Worm (Caenorhabditis elegans): ENCODE data around the gene cyb-1.

cyb-1 gene

ce11 chrIV:10701866-10702458 lies 33.1 kb upstream of the cyb-1 start:
- TF ChIP-seq efl-1 (optimal IDR thresholded peaks at IDR 0.05) = no peak
- TF ChIP-seq efl-1 (GFP tag; optimal IDR thresholded peaks at IDR 0.05 in 1 of 2) = peak in 1 of 2 experiments; percentile 51
- TF ChIP-seq tbx-2 (tag; optimal IDR thresholded peaks at IDR 0.05) = peak; percentile 36
- TF ChIP-seq snu-23 (GFP tag; optimal IDR thresholded peaks at IDR 0.05) = peak; percentile 37
- no peak for TF ChIP-seq rnt-1 (tag; optimal IDR thresholded peaks at IDR 0.05)
- TF ChIP-seq elt-3 (tag; optimal IDR thresholded peaks at IDR 0.05) = peak in 2 of 6 experiments; percentile 45 to 78
- peak; percentile 21 for TF ChIP-seq nhr-90 (tag; optimal IDR thresholded peaks at IDR 0.05; ENCODE audit: poor library complexity)
- TF ChIP-seq nhr-12 (tag; optimal IDR thresholded peaks at IDR 0.05) = no peak
- peak; percentile 88 for TF ChIP-seq nhr-85 (tag)
- TF ChIP-seq unc-130 (tag; optimal IDR thresholded peaks at IDR 0.05) = no peak
- TF ChIP-seq lin-35 (GFP tag; optimal IDR thresholded peaks at IDR 0.05) = peak in 1 of 2 experiments; percentile 53
- peak; percentile 61 for TF ChIP-seq blmp-1 (tag; optimal IDR thresholded peaks at IDR 0.05)
- TF ChIP-seq snpc-4 (tag; optimal IDR thresholded peaks at IDR 0.05) = no peak
- peak in 1 of 2 experiments; percentile 67 for TF ChIP-seq lsy-2 (tag; optimal IDR thresholded peaks at IDR 0.05)
- no peak for TF ChIP-seq zag-1 (tag; optimal IDR thresholded peaks at IDR 0.05)
- TF ChIP-seq nhr-20 (tag; optimal IDR thresholded peaks at IDR 0.05) = peak; percentile 58
- TF ChIP-seq fkh-10 (GFP tag; optimal IDR thresholded peaks at IDR 0.05) = no peak
- no peak for TF ChIP-seq grh-1 (GFP tag; IDR thresholded peaks at IDR 0.05)
- TF ChIP-seq pqm-1 (tag; optimal IDR thresholded peaks at IDR 0.05) = no peak
- TF ChIP-seq elt-2 (tag; optimal IDR thresholded peaks at IDR 0.05) = no peak
- peak; percentile 54 for TF ChIP-seq nhr-71 (tag; optimal IDR thresholded peaks at IDR 0.05)
- no peak for TF ChIP-seq nhr-84 (tag; optimal IDR thresholded peaks at IDR 0.05)
- TF ChIP-seq hlh-17 (GFP tag; optimal IDR thresholded peaks at IDR 0.05; ENCODE audit: borderline replicate concordance) = no peak
- TF ChIP-seq lin-14 (GFP tag; optimal IDR thresholded peaks at IDR 0.05) = peak; percentile 55
- TF ChIP-seq sup-37 (GFP tag; optimal IDR thresholded peaks at IDR 0.05) = no peak
- no peak for TF ChIP-seq nhr-19 (GFP tag; conservative IDR thresholded peaks at IDR 0.05)

ce11 chrIV:10705176-10705575 lies 29.8 kb upstream of the cyb-1 start, which contains the start of gene R102.10:
R102.10 (plus strand) TSS chrIV:10705476.
- TF ChIP-seq nhr-84 (tag; optimal IDR thresholded peaks at IDR 0.05) = no peak
- TF ChIP-seq aha-1 (tag; optimal IDR thresholded peaks at IDR 0.05) = no peak
- TF ChIP-seq tlp-1 (tag; optimal IDR thresholded peaks at IDR 0.05) = no peak
- TF ChIP-seq fkh-8 (tag; optimal IDR thresholded peaks at IDR 0.05) = no peak
- no peak for TF ChIP-seq mep-1 (tag; optimal IDR thresholded peaks at IDR 0.05)
- no peak for TF ChIP-seq Y116A8C.19 (tag; optimal IDR thresholded peaks at IDR 0.05; ENCODE audit: borderline replicate concordance)
- no peak for TF ChIP-seq lin-14 (GFP tag; optimal IDR thresholded peaks at IDR 0.05)
- no peak for TF ChIP-seq tbx-2 (tag; optimal IDR thresholded peaks at IDR 0.05)
- TF ChIP-seq snu-23 (GFP tag; optimal IDR thresholded peaks at IDR 0.05) = no peak
- TF ChIP-seq elt-2 (tag; optimal IDR thresholded peaks at IDR 0.05) = no peak
- TF ChIP-seq dpl-1 (GFP tag; optimal IDR thresholded peaks at IDR 0.05) = no peak
- no peak for TF ChIP-seq nhr-47 (tag; optimal IDR thresholded peaks at IDR 0.05)
- no peak for TF ChIP-seq egl-13 (tag; optimal IDR thresholded peaks at IDR 0.05)

ce11 chrIV:10706090-10706489 lies 28.9 kb upstream of the cyb-1 start, which contains the start of gene R102.6:
R102.6 (minus strand) TSS chrIV:10706190.
- TF ChIP-seq nhr-19 (GFP tag; conservative IDR thresholded peaks at IDR 0.05) (no peak), nhr-20 (tag; optimal IDR thresholded peaks at IDR 0.05) (no peak), ceh-8 (GFP tag; optimal IDR thresholded peaks at IDR 0.05) (no peak), dpl-1 (GFP tag; optimal IDR thresholded peaks at IDR 0.05) (no peak), irx-1 (tag; optimal IDR thresholded peaks at IDR 0.05) (no peak), nhr-76 (tag; optimal IDR thresholded peaks at IDR 0.05) (no peak), lin-13 (GFP tag; optimal IDR thresholded peaks at IDR 0.05) (no peak)
